Fruit fly (Drosophila melanogaster) whole organism, embryonic: ENCODE results near the gene GstD11.

ENCODE experiments used
- Asciz ChIP-seq: fragments of 200-800 bp; sonication (Bioruptor generic); optimal IDR thresholded peaks from 2 replicates; lab custom pipeline; 2017; ENCODE audit warnings: missing biosample characterization, mild to moderate bottlenecking, missing genetic modification characterization, missing genetic modification reagents
- Atf-2 ChIP-seq: fragments of 200-800 bp; sonication (Bioruptor generic); optimal IDR thresholded peaks from 2 replicates; lab custom pipeline; 2016; ENCODE audit warnings: missing biosample characterization, missing genetic modification characterization
- B-H1 ChIP-seq: fragments of 200-800 bp; sonication (Bioruptor generic); IDR thresholded peaks from 3 replicates; pipeline ENCODE4 v1.3.6; 2022; ENCODE audit warnings: missing biosample characterization, missing genetic modification characterization
- C15 ChIP-seq: fragments of 200-800 bp; sonication (Bioruptor generic); IDR thresholded peaks from 3 replicates; pipeline ENCODE4 v1.3.6; 2022; ENCODE audit warnings: missing biosample characterization, missing genetic modification characterization
- CG1024 ChIP-seq: fragments of 200-800 bp; sonication (Bioruptor generic); IDR thresholded peaks from 2 replicates; pipeline ENCODE4 v1.3.6; 2022; ENCODE audit warnings: missing biosample characterization, missing genetic modification characterization
- CG10431 ChIP-seq: fragments of 200-800 bp; sonication (Bioruptor generic); optimal IDR thresholded peaks from 3 replicates; lab custom pipeline; 2018; ENCODE audit warnings: missing biosample characterization, mild to moderate bottlenecking, missing genetic modification characterization
- CG10462 ChIP-seq: fragments of 200-800 bp; sonication (Bioruptor generic); optimal IDR thresholded peaks from 2 replicates; lab custom pipeline; 2016; ENCODE audit warnings: missing biosample characterization, missing genetic modification characterization
- CG10959 ChIP-seq: fragments of 200-800 bp; sonication (Bioruptor generic); IDR thresholded peaks from 2 replicates; pipeline ENCODE4 v1.3.6; 2022; ENCODE audit warnings: missing biosample characterization, missing genetic modification characterization
- CG12942 ChIP-seq: fragments of 200-800 bp; sonication (Bioruptor generic); optimal IDR thresholded peaks from 3 replicates; lab custom pipeline; 2016; ENCODE audit warnings: missing biosample characterization, missing genetic modification characterization
- CG13775 ChIP-seq: fragments of 200-800 bp; sonication (Bioruptor generic); optimal IDR thresholded peaks from 3 replicates; lab custom pipeline; 2017; ENCODE audit warnings: missing biosample characterization, mild to moderate bottlenecking, missing genetic modification characterization
- CG14667 ChIP-seq: fragments of 200-800 bp; sonication (Bioruptor generic); IDR thresholded peaks from 2 replicates; pipeline ENCODE4 v1.3.6; 2022; ENCODE audit warnings: missing biosample characterization, missing genetic modification characterization
- CG15479 ChIP-seq: fragments of 200-800 bp; sonication (Bioruptor generic); optimal IDR thresholded peaks from 3 replicates; lab custom pipeline; 2019; ENCODE audit warnings: missing biosample characterization, mild to moderate bottlenecking, missing genetic modification characterization, moderate library complexity
- CG17186 ChIP-seq: fragments of 200-800 bp; sonication (Bioruptor generic); optimal IDR thresholded peaks from 3 replicates; lab custom pipeline; 2017; ENCODE audit warnings: missing biosample characterization, missing genetic modification reagents, missing genetic modification characterization
- CG18011 ChIP-seq: fragments of 200-800 bp; sonication (Bioruptor generic); optimal IDR thresholded peaks from 2 replicates; lab custom pipeline; 2017; ENCODE audit warnings: missing biosample characterization, missing genetic modification characterization, mild to moderate bottlenecking, moderate library complexity, missing genotype
- CG18599 ChIP-seq: fragments of 200-800 bp; sonication (Bioruptor generic); optimal IDR thresholded peaks from 3 replicates; lab custom pipeline; 2017; ENCODE audit warnings: missing biosample characterization, missing genetic modification characterization, mild to moderate bottlenecking, moderate library complexity, missing genetic modification reagents
- CG18764 ChIP-seq: fragments of 200-800 bp; sonication (Bioruptor generic); optimal IDR thresholded peaks from 3 replicates; lab custom pipeline; 2016; ENCODE audit warnings: missing biosample characterization, missing genetic modification characterization
- CG2116 ChIP-seq: fragments of 200-800 bp; sonication (Bioruptor generic); optimal IDR thresholded peaks from 3 replicates; lab custom pipeline; 2018; ENCODE audit warnings: missing biosample characterization, mild to moderate bottlenecking, missing genetic modification characterization
- CG2129 ChIP-seq: fragments of 200-800 bp; sonication (Bioruptor generic); IDR thresholded peaks from 2 replicates; pipeline ENCODE4 v1.3.6; 2022; ENCODE audit warnings: missing biosample characterization, missing genetic modification characterization; ENCODE audit not compliant: partially characterized antibody
- CG30403 ChIP-seq: fragments of 200-800 bp; sonication (Bioruptor generic); optimal IDR thresholded peaks from 3 replicates; lab custom pipeline; 2016; ENCODE audit warnings: missing biosample characterization, missing genetic modification characterization
- CG32772 ChIP-seq: fragments of 200-800 bp; sonication (Bioruptor generic); IDR thresholded peaks from 2 replicates; pipeline ENCODE4 v1.3.6; 2022; ENCODE audit warnings: missing biosample characterization, missing genetic modification characterization
- CG43689 ChIP-seq: fragments of 200-800 bp; sonication (Bioruptor generic); IDR thresholded peaks from 2 replicates; pipeline ENCODE4 v1.3.6; 2022; ENCODE audit warnings: missing biosample characterization, missing genetic modification characterization
- CG7556 ChIP-seq: fragments of 200-800 bp; sonication (Bioruptor generic); optimal IDR thresholded peaks from 2 replicates; lab custom pipeline; 2017; ENCODE audit warnings: missing biosample characterization, mild to moderate bottlenecking, missing genetic modification characterization
- CG9609 ChIP-seq: fragments of 200-800 bp; sonication (Bioruptor generic); optimal IDR thresholded peaks from 3 replicates; lab custom pipeline; 2016; ENCODE audit warnings: missing biosample characterization, missing genetic modification characterization
- Chrac-16 ChIP-seq: fragments of 200-800 bp; sonication (Bioruptor generic); optimal IDR thresholded peaks from 3 replicates; lab custom pipeline; 2016; ENCODE audit warnings: missing biosample characterization, missing genetic modification characterization
- Doc2 ChIP-seq: fragments of 200-800 bp; sonication (Bioruptor generic); IDR thresholded peaks from 2 replicates; pipeline ENCODE4 v1.3.6; 2022; ENCODE audit warnings: missing biosample characterization, missing genetic modification characterization
- Dp ChIP-seq: fragments of 200-800 bp; sonication (Bioruptor generic); optimal IDR thresholded peaks from 2 replicates; lab custom pipeline; 2018; ENCODE audit warnings: missing biosample characterization, mild to moderate bottlenecking, missing genetic modification characterization, moderate library complexity
- Eip74EF ChIP-seq, 2 experiments: fragments of 200-800 bp in 1 of 2; fragments of >200 bp in 1 of 2; sonication (Bioruptor generic) in 1 of 2; optimal IDR thresholded peaks; 2 replicates each; lab custom pipeline; 2017 to 2019; ENCODE audit warnings: missing biosample characterization in 2 of 2, missing genetic modification characterization in 2 of 2, mild to moderate bottlenecking in 1 of 2, moderate library complexity in 1 of 2
- Gug ChIP-seq: fragments of 200-800 bp; sonication (Bioruptor generic); IDR thresholded peaks from 4 replicates; pipeline ENCODE4 v1.3.6; 2022; ENCODE audit warnings: missing biosample characterization, missing genetic modification characterization
- HmgZ ChIP-seq: fragments of 200-800 bp; sonication (Bioruptor generic); optimal IDR thresholded peaks from 2 replicates; lab custom pipeline; 2018; ENCODE audit warnings: missing biosample characterization, mild to moderate bottlenecking, missing genetic modification characterization
- Hsf ChIP-seq: fragments of 200-800 bp; sonication (Bioruptor generic); optimal IDR thresholded peaks from 3 replicates; lab custom pipeline; 2016; ENCODE audit warnings: missing biosample characterization, missing genetic modification characterization
- Lpt ChIP-seq: fragments of >200 bp; optimal IDR thresholded peaks from 2 replicates; lab custom pipeline; 2018; ENCODE audit warnings: missing biosample characterization, missing genetic modification characterization
- Poxn ChIP-seq: fragments of 200-800 bp; sonication (Bioruptor generic); IDR thresholded peaks from 2 replicates; pipeline ENCODE4 v1.3.6; 2022; ENCODE audit warnings: missing biosample characterization, missing genetic modification characterization
- Rx ChIP-seq: fragments of 200-800 bp; sonication (Bioruptor generic); IDR thresholded peaks from 2 replicates; pipeline ENCODE4 v1.3.6; 2022; ENCODE audit warnings: missing biosample characterization, missing genetic modification characterization
- Scr ChIP-seq: fragments of 200-800 bp; sonication (Bioruptor generic); IDR thresholded peaks from 2 replicates; pipeline ENCODE4 v1.3.6; 2022; ENCODE audit warnings: missing biosample characterization, missing genetic modification characterization; ENCODE audit not compliant: partially characterized antibody
- Sry-β ChIP-seq: fragments of 200-800 bp; sonication (Bioruptor generic); optimal IDR thresholded peaks from 2 replicates; lab custom pipeline; 2018; ENCODE audit warnings: missing biosample characterization, mild to moderate bottlenecking, missing genetic modification characterization, moderate library complexity
- dmrt11E ChIP-seq: fragments of 200-800 bp; sonication (Bioruptor generic); optimal IDR thresholded peaks from 3 replicates; lab custom pipeline; 2018; ENCODE audit warnings: missing biosample characterization, mild to moderate bottlenecking, missing genetic modification characterization, moderate library complexity
- emc ChIP-seq: fragments of 200-800 bp; sonication (Bioruptor generic); optimal IDR thresholded peaks from 2 replicates; lab custom pipeline; 2016; ENCODE audit warnings: missing biosample characterization, missing genetic modification characterization
- ewg ChIP-seq: fragments of 200-800 bp; sonication (Bioruptor generic); optimal IDR thresholded peaks from 3 replicates; lab custom pipeline; 2017; ENCODE audit warnings: mild to moderate bottlenecking, missing biosample characterization, missing genetic modification reagents, missing genetic modification characterization
- gcm2 ChIP-seq: fragments of 200-800 bp; sonication (Bioruptor generic); optimal IDR thresholded peaks from 2 replicates; lab custom pipeline; 2016; ENCODE audit warnings: missing biosample characterization, missing genetic modification characterization
- h ChIP-seq: fragments of >200 bp; optimal IDR thresholded peaks from 2 replicates; lab custom pipeline; 2017
- hkb ChIP-seq, 2 experiments: fragments of 200-800 bp in 1 of 2; fragments of >200 bp in 1 of 2; sonication (Bioruptor generic) in 1 of 2; IDR thresholded peaks in 1 of 2; optimal IDR thresholded peaks in 1 of 2; 2 replicates each; pipeline versions ENCODE4 v1.3.6 to Lab custom; 2017 to 2022; ENCODE audit warnings: missing biosample characterization in 1 of 2, missing genetic modification characterization in 1 of 2
- nerfin-1 ChIP-seq: fragments of 200-800 bp; sonication (Bioruptor generic); optimal IDR thresholded peaks from 3 replicates; lab custom pipeline; 2019; ENCODE audit warnings: missing biosample characterization, mild to moderate bottlenecking, missing genetic modification characterization, moderate library complexity
- nerfin-2 ChIP-seq: fragments of 200-800 bp; sonication (Bioruptor generic); IDR thresholded peaks from 2 replicates; pipeline ENCODE4 v1.3.6; 2022; ENCODE audit warnings: missing biosample characterization, missing genetic modification characterization; ENCODE audit not compliant: partially characterized antibody
- nom ChIP-seq: fragments of 200-800 bp; sonication (Bioruptor generic); optimal IDR thresholded peaks from 2 replicates; lab custom pipeline; 2017; ENCODE audit warnings: missing biosample characterization, missing genetic modification characterization, mild to moderate bottlenecking, moderate library complexity, missing genetic modification reagents
- psq ChIP-seq: fragments of 200-800 bp; sonication (Bioruptor generic); optimal IDR thresholded peaks from 2 replicates; lab custom pipeline; 2017; ENCODE audit warnings: missing biosample characterization, missing genetic modification characterization
- sens ChIP-seq: fragments of 200-800 bp; sonication (Bioruptor generic); peaks from one replicate; lab custom pipeline; 2016; ENCODE audit warnings: missing biosample characterization, missing genetic modification characterization
- sisA ChIP-seq: fragments of 200-800 bp; sonication (Bioruptor generic); IDR thresholded peaks from 2 replicates; pipeline ENCODE4 v1.3.6; 2022; ENCODE audit warnings: missing biosample characterization, missing genetic modification characterization
- slou ChIP-seq: fragments of 200-800 bp; sonication (Bioruptor generic); optimal IDR thresholded peaks from 3 replicates; lab custom pipeline; 2016; ENCODE audit warnings: missing biosample characterization, missing genetic modification characterization
- zf30C ChIP-seq: fragments of 200-800 bp; sonication (Bioruptor generic); optimal IDR thresholded peaks from 3 replicates; lab custom pipeline; 2018; ENCODE audit warnings: missing biosample characterization, mild to moderate bottlenecking, missing genetic modification characterization
- zfh2 ChIP-seq: fragments of 200-800 bp; sonication (Bioruptor generic); optimal IDR thresholded peaks from 2 replicates; lab custom pipeline; 2016; ENCODE audit warnings: missing biosample characterization, missing genetic modification characterization

Gene GstD11

dm6 chr3R:12402935-12403334 is 19.8 kb downstream of the GstD11 start (continued):
- peak; percentile 39 for TF ChIP-seq zf30C (GFP tag; lab: Kevin White, UChicago)
- TF ChIP-seq Sry-β (GFP tag; lab: Kevin White, UChicago) = peak; percentile 74
- TF ChIP-seq CG43689 (GFP tag; lab: Robert Waterston, UW) = peak; percentile 88
- peak; percentile 86 for TF ChIP-seq slou
- peak; percentile 87 for TF ChIP-seq psq (GFP tag; lab: Kevin White, UChicago)
- peak; percentile 97 for TF ChIP-seq emc (GFP tag; lab: Kevin White, UChicago)
- TF ChIP-seq nom = peak; percentile 99
- peak; percentile 71 for TF ChIP-seq CG15479 (GFP tag; lab: Kevin White, UChicago)
- TF ChIP-seq Atf-2 = peak; percentile 90
- peak; percentile 98 for TF ChIP-seq nerfin-1 (tag; lab: Kevin White, UChicago)
- TF ChIP-seq CG10462 (GFP tag; lab: Kevin White, UChicago) = peak; percentile 93
- TF ChIP-seq dmrt11E = peak; percentile 99
- peak; percentile 47 for TF ChIP-seq Dp (GFP tag; lab: Kevin White, UChicago)
- TF ChIP-seq Chrac-16 = peak; percentile 94
- TF ChIP-seq CG18764 = peak; percentile 94
- TF ChIP-seq CG9609 = peak; percentile 91
- TF ChIP-seq CG1024 (GFP tag; lab: Robert Waterston, UW) = peak; percentile 97
- peak; percentile 54 for TF ChIP-seq Poxn (GFP tag; lab: Robert Waterston, UW)
- peak; percentile 64; the same call in 2 of the 4 replicates for TF ChIP-seq Gug (GFP tag; lab: Robert Waterston, UW)
- no peak for TF ChIP-seq hkb (optimal IDR thresholded peaks at IDR 0.05; lab: Kevin White, UChicago)
- peak; percentile 99 for TF ChIP-seq hkb (GFP tag; IDR thresholded peaks at IDR 0.05; lab: Robert Waterston, UW)
- peak in 1 of 2 experiments; percentile 98 for TF ChIP-seq Eip74EF (GFP tag; optimal IDR thresholded peaks at IDR 0.05; lab: Kevin White, UChicago)
- TF ChIP-seq Lpt = no peak
- TF ChIP-seq CG14667 (GFP tag; lab: Robert Waterston, UW) = peak; percentile 84
- TF ChIP-seq gcm2 = peak; percentile 92
- TF ChIP-seq HmgZ (tag; lab: Kevin White, UChicago) = peak; percentile 98
- peak; percentile 94 for TF ChIP-seq Rx (GFP tag; lab: Robert Waterston, UW)
- peak; percentile 89 for TF ChIP-seq sisA (GFP tag; lab: Robert Waterston, UW)
- TF ChIP-seq CG7556 (GFP tag; lab: Kevin White, UChicago) = peak; percentile 95
- no peak for TF ChIP-seq nerfin-2
- TF ChIP-seq sens (GFP tag; lab: Kevin White, UChicago) = peak; percentile 99
- TF ChIP-seq CG10959 (GFP tag; lab: Robert Waterston, UW) = peak; percentile 96
- peak; percentile 96 for TF ChIP-seq CG13775
- TF ChIP-seq CG32772 (GFP tag; lab: Robert Waterston, UW) = peak; percentile 88
- TF ChIP-seq Asciz (GFP tag; lab: Kevin White, UChicago) = peak; percentile 98
- peak; percentile 51 for TF ChIP-seq Scr (GFP tag; lab: Robert Waterston, UW)
- no peak for TF ChIP-seq h (lab: Kevin White, UChicago)
- peak; percentile 84 for TF ChIP-seq CG18011 (GFP tag; lab: Kevin White, UChicago)
- peak; percentile 90 for TF ChIP-seq ewg
- peak; percentile 96 for TF ChIP-seq CG30403 (GFP tag; lab: Kevin White, UChicago)
- peak; percentile 91 for TF ChIP-seq CG2116
- peak; percentile 93; the same call in 2 of the 3 replicates for TF ChIP-seq B-H1 (GFP tag; lab: Robert Waterston, UW)
- peak; percentile 92 for TF ChIP-seq CG12942 (GFP tag; lab: Kevin White, UChicago)
- peak; percentile 93 for TF ChIP-seq CG10431
- peak; percentile 87 for TF ChIP-seq zfh2 (GFP tag; lab: Kevin White, UChicago)
- peak; percentile 97 for TF ChIP-seq Hsf (GFP tag; lab: Kevin White, UChicago)
- peak; percentile 99 for TF ChIP-seq CG18599 (GFP tag; lab: Kevin White, UChicago)
- peak; percentile 97 for TF ChIP-seq CG17186
- TF ChIP-seq Doc2 = no peak
- TF ChIP-seq CG2129 (GFP tag; lab: Robert Waterston, UW) = no peak
- TF ChIP-seq C15 (GFP tag; lab: Robert Waterston, UW) = peak; percentile 87
